Fruit fly (Drosophila melanogaster): ENCODE results near the gene loh.

- TF ChIP-seq Myc (optimal IDR thresholded peaks at IDR 0.05) (no peak), h (GFP tag; optimal IDR thresholded peaks at IDR 0.05) (no peak), Sp1 (GFP tag; optimal IDR thresholded peaks at IDR 0.05) (no peak), woc (GFP tag; optimal IDR thresholded peaks at IDR 0.05) (no peak), Hr78 (GFP tag; optimal IDR thresholded peaks at IDR 0.05) (no peak), foxo (GFP tag; optimal IDR thresholded peaks at IDR 0.05) (no peak), Hr83 (GFP tag; optimal IDR thresholded peaks at IDR 0.05; ENCODE audit: poor library complexity, severe bottlenecking) (no peak), usp (GFP tag; optimal IDR thresholded peaks at IDR 0.05) (no peak), dsf (GFP tag; optimal IDR thresholded peaks at IDR 0.05; ENCODE audit: borderline replicate concordance) (no peak), psq (GFP tag; optimal IDR thresholded peaks at IDR 0.05) (no peak), CG32264 (GFP tag; optimal IDR thresholded peaks at IDR 0.05) (no peak), Vsx2 (GFP tag; optimal IDR thresholded peaks at IDR 0.05; ENCODE audit: partially characterized antibody) (no peak), sv (GFP tag; optimal IDR thresholded peaks at IDR 0.05) (no peak)
Measured at dm6 chr2L:10470211-10470610, 27.9 kb downstream of the loh start.
